Worm (Caenorhabditis elegans) whole organism, late embryonic: ENCODE data around the gene srj-55.
A peak's percentile ranks its signal among the peaks of the same experiment; 100 is the strongest.

Experiments used
- C08G9.2 ChIP-seq: sonication (generic microtip); optimal IDR thresholded peaks from 2 replicates; lab custom pipeline; 2016; ENCODE audit warnings: mild to moderate bottlenecking, missing genetic modification characterization, moderate library complexity, missing compliant biosample characterization
- F13H6.1 ChIP-seq: sonication (generic microtip); optimal IDR thresholded peaks from 2 replicates; lab custom pipeline; 2016; ENCODE audit warnings: missing genetic modification characterization, missing compliant biosample characterization
- K02D7.2 ChIP-seq: sonication (generic microtip); optimal IDR thresholded peaks from 2 replicates; lab custom pipeline; 2017; ENCODE audit warnings: mild to moderate bottlenecking, missing genetic modification characterization, missing compliant biosample characterization
- K09A11.1 ChIP-seq: sonication (generic microtip); optimal IDR thresholded peaks from 2 replicates; lab custom pipeline; 2017; ENCODE audit warnings: antibody characterized with exemption, mild to moderate bottlenecking, missing genetic modification characterization, missing compliant biosample characterization; ENCODE audit not compliant: insufficient read depth
- T23F11.4 ChIP-seq: fragments of 200-800 bp; sonication (Bioruptor generic); optimal IDR thresholded peaks from 2 replicates; lab custom pipeline; 2018; ENCODE audit warnings: mild to moderate bottlenecking, missing genetic modification characterization, missing compliant biosample characterization
- Y22D7AL.16 ChIP-seq: sonication (generic microtip); optimal IDR thresholded peaks from 2 replicates; lab custom pipeline; 2016; ENCODE audit warnings: missing genetic modification characterization, missing compliant biosample characterization
- ahr-1 ChIP-seq: sonication (generic microtip); optimal IDR thresholded peaks from 2 replicates; lab custom pipeline; 2016; ENCODE audit warnings: missing genetic modification characterization, missing compliant biosample characterization
- ama-1 ChIP-seq: fragments of 150-350 bp; optimal IDR thresholded peaks from 2 replicates; lab custom pipeline; 2014
- ceh-18 ChIP-seq: sonication (generic microtip); optimal IDR thresholded peaks from 2 replicates; lab custom pipeline; 2016; ENCODE audit warnings: missing genetic modification characterization, missing compliant biosample characterization
- ceh-19 ChIP-seq: fragments of 200-800 bp; sonication (Bioruptor generic); optimal IDR thresholded peaks from 2 replicates; lab custom pipeline; 2018; ENCODE audit warnings: mild to moderate bottlenecking, missing genetic modification characterization, missing compliant biosample characterization
- ceh-22 ChIP-seq: sonication (generic microtip); optimal IDR thresholded peaks from 2 replicates; lab custom pipeline; 2017; ENCODE audit warnings: missing biosample characterization, missing genetic modification characterization
- ceh-24 ChIP-seq: sonication (generic microtip); optimal IDR thresholded peaks from 2 replicates; lab custom pipeline; 2016; ENCODE audit warnings: mild to moderate bottlenecking, missing genetic modification characterization, missing compliant biosample characterization
- ceh-45 ChIP-seq: fragments of 200-800 bp; sonication (Bioruptor generic); IDR thresholded peaks from 2 replicates; pipeline ENCODE4 v1.3.6; 2022; ENCODE audit warnings: missing genetic modification reagents, missing genetic modification characterization, missing compliant biosample characterization
- ceh-6 ChIP-seq: fragments of 200-800 bp; sonication (Bioruptor generic); optimal IDR thresholded peaks from 2 replicates; lab custom pipeline; 2018; ENCODE audit warnings: mild to moderate bottlenecking, missing genetic modification characterization, missing compliant biosample characterization
- ceh-9 ChIP-seq: sonication (generic microtip); optimal IDR thresholded peaks from 2 replicates; lab custom pipeline; 2016; ENCODE audit warnings: mild to moderate bottlenecking, missing genetic modification characterization, inconsistent platforms, missing compliant biosample characterization
- dmd-4 ChIP-seq: sonication (generic microtip); optimal IDR thresholded peaks from 2 replicates; lab custom pipeline; 2016; ENCODE audit warnings: borderline replicate concordance, missing genetic modification characterization, missing compliant biosample characterization
- dve-1 ChIP-seq: sonication (generic microtip); optimal IDR thresholded peaks from 2 replicates; lab custom pipeline; 2017; ENCODE audit warnings: antibody characterized with exemption, mild to moderate bottlenecking, missing genetic modification characterization, missing compliant biosample characterization
- elt-2 ChIP-seq: sonication (generic microtip); optimal IDR thresholded peaks from 2 replicates; lab custom pipeline; 2016; ENCODE audit warnings: missing genetic modification reagents, missing genetic modification characterization, missing compliant biosample characterization
- ets-4 ChIP-seq: sonication (generic microtip); optimal IDR thresholded peaks from 2 replicates; lab custom pipeline; 2016; ENCODE audit warnings: missing genetic modification characterization, missing compliant biosample characterization
- fax-1 ChIP-seq: sonication (generic microtip); optimal IDR thresholded peaks from 2 replicates; lab custom pipeline; 2016; ENCODE audit warnings: missing genotype, missing genetic modification characterization, missing compliant biosample characterization
- gmeb-2 ChIP-seq: sonication (generic microtip); optimal IDR thresholded peaks from 2 replicates; lab custom pipeline; 2016; ENCODE audit warnings: missing genetic modification characterization, inconsistent platforms, missing compliant biosample characterization
- lim-6 ChIP-seq: sonication (generic microtip); optimal IDR thresholded peaks from 2 replicates; lab custom pipeline; 2016; ENCODE audit warnings: missing genetic modification characterization, missing compliant biosample characterization
- lin-11 ChIP-seq: fragments of 200-800 bp; sonication (Bioruptor generic); optimal IDR thresholded peaks from 2 replicates; lab custom pipeline; 2018; ENCODE audit warnings: mild to moderate bottlenecking, missing genetic modification characterization, missing compliant biosample characterization
- mec-3 ChIP-seq: sonication (generic microtip); optimal IDR thresholded peaks from 2 replicates; lab custom pipeline; 2016; ENCODE audit warnings: borderline replicate concordance, missing genetic modification characterization, missing compliant biosample characterization
- nfya-1 ChIP-seq: sonication (generic microtip); optimal IDR thresholded peaks from 2 replicates; lab custom pipeline; 2017; ENCODE audit warnings: missing genetic modification characterization, mild to moderate bottlenecking, missing compliant biosample characterization, antibody characterized with exemption, moderate library complexity
- odd-2 ChIP-seq: sonication (generic microtip); optimal IDR thresholded peaks from 2 replicates; lab custom pipeline; 2017; ENCODE audit warnings: antibody characterized with exemption, mild to moderate bottlenecking, missing genetic modification characterization, missing compliant biosample characterization
- pat-9 ChIP-seq: fragments of 200-800 bp; sonication (Bioruptor generic); optimal IDR thresholded peaks from 2 replicates; lab custom pipeline; 2018; ENCODE audit warnings: mild to moderate bottlenecking, missing genetic modification characterization, moderate library complexity, missing compliant biosample characterization
- pqm-1 ChIP-seq: sonication (generic microtip); optimal IDR thresholded peaks from 2 replicates; lab custom pipeline; 2016; ENCODE audit warnings: missing genetic modification characterization, missing compliant biosample characterization
- ref-2 ChIP-seq: sonication (generic microtip); optimal IDR thresholded peaks from 2 replicates; lab custom pipeline; 2016; ENCODE audit warnings: missing genetic modification characterization, missing compliant biosample characterization
- rnt-1 ChIP-seq: sonication (generic microtip); optimal IDR thresholded peaks from 2 replicates; lab custom pipeline; 2016; ENCODE audit warnings: missing genetic modification characterization, missing compliant biosample characterization
- syd-9 ChIP-seq: sonication (generic microtip); optimal IDR thresholded peaks from 2 replicates; lab custom pipeline; 2016; ENCODE audit warnings: mild to moderate bottlenecking, missing genetic modification characterization, moderate library complexity, missing compliant biosample characterization
- ttx-3 ChIP-seq: sonication (generic microtip); optimal IDR thresholded peaks from 2 replicates; lab custom pipeline; 2016; ENCODE audit warnings: missing genetic modification reagents, missing genetic modification characterization, missing compliant biosample characterization
- zip-5 ChIP-seq: sonication (generic microtip); optimal IDR thresholded peaks from 2 replicates; lab custom pipeline; 2016; ENCODE audit warnings: missing genetic modification characterization, missing compliant biosample characterization
- ztf-16 ChIP-seq: sonication (generic microtip); optimal IDR thresholded peaks from 2 replicates; lab custom pipeline; 2017; ENCODE audit warnings: missing genetic modification characterization, missing compliant biosample characterization

srj-55 gene

ce11 chrV:2813856-2814255, 43.9 kb downstream of the srj-55 start, which contains the start of gene F54E2.9:
F54E2.9 (minus strand) TSS chrV:2813987.
- no peak for TF ChIP-seq lim-6 (tag; lab: Kevin White, UChicago)
- TF ChIP-seq K09A11.1 (tag; lab: Kevin White, UChicago) = no peak
- no peak for TF ChIP-seq ama-1 (lab: Kevin White, UChicago)
- TF ChIP-seq mec-3 = no peak
- TF ChIP-seq syd-9 (tag; lab: Kevin White, UChicago) = no peak
- TF ChIP-seq dve-1 = no peak
- no peak for TF ChIP-seq ztf-16 (tag; lab: Kevin White, UChicago)
- TF ChIP-seq ceh-9 (tag; lab: Kevin White, UChicago) = no peak
- TF ChIP-seq T23F11.4 (GFP tag; lab: Kevin White, UChicago) = no peak
- no peak for TF ChIP-seq dmd-4 (tag; lab: Kevin White, UChicago)
- TF ChIP-seq ceh-24 = no peak
- no peak for TF ChIP-seq ttx-3 (tag; lab: Kevin White, UChicago)
- TF ChIP-seq ahr-1 (tag; lab: Kevin White, UChicago) = no peak
- TF ChIP-seq odd-2 = no peak
- no peak for TF ChIP-seq ceh-19 (GFP tag; lab: Kevin White, UChicago)
- TF ChIP-seq elt-2 (tag; lab: Kevin White, UChicago) = no peak

ce11 chrV:2810164-2810563, 47.6 kb downstream of the srj-55 start, which contains the start of gene F54E2.1:
F54E2.1 (plus strand) TSS chrV:2810398.
- no peak for TF ChIP-seq Y22D7AL.16 (tag; lab: Kevin White, UChicago)
- TF ChIP-seq elt-2 (tag; lab: Kevin White, UChicago) = peak; percentile 45
- no peak for TF ChIP-seq lin-11 (tag; lab: Kevin White, UChicago)
- no peak for TF ChIP-seq ceh-45 (GFP tag; lab: Robert Waterston, UW)

ce11 chrV:2809443-2809842, 48.3 kb downstream of the srj-55 start:
- TF ChIP-seq fax-1 (tag; lab: Kevin White, UChicago) (no peak), C08G9.2 (tag; lab: Kevin White, UChicago) (no peak), ceh-18 (peak; percentile 45), K02D7.2 (no peak), ets-4 (tag; lab: Kevin White, UChicago) (no peak), ref-2 (no peak), ceh-22 (tag; lab: Kevin White, UChicago) (no peak), zip-5 (tag; lab: Kevin White, UChicago) (no peak), pqm-1 (tag; lab: Kevin White, UChicago) (no peak), K09A11.1 (tag; lab: Kevin White, UChicago) (no peak), rnt-1 (peak; percentile 82), ceh-6 (GFP tag; lab: Kevin White, UChicago) (no peak), ttx-3 (tag; lab: Kevin White, UChicago) (no peak), gmeb-2 (no peak)

- TF ChIP-seq ceh-19 (GFP tag; lab: Kevin White, UChicago) (no peak), ztf-16 (tag; lab: Kevin White, UChicago) (no peak), K09A11.1 (tag; lab: Kevin White, UChicago) (no peak), elt-2 (tag; lab: Kevin White, UChicago) (no peak), nfya-1 (tag; lab: Kevin White, UChicago) (no peak), F13H6.1 (tag; lab: Kevin White, UChicago) (no peak), ceh-9 (tag; lab: Kevin White, UChicago) (no peak), pat-9 (no peak)
These were observed 50.0 kb downstream of the srj-55 start, which contains the start of gene ketn-1 for ce11 chrV:2807760-2808159. ketn-1 (minus strand) TSS chrV:2807860.
